Fruit fly (Drosophila melanogaster) whole organism, embryonic: ENCODE results near the gene CG12974.
A peak's percentile ranks its signal among the peaks of the same experiment; 100 is the strongest.

Experiments used
- Antp ChIP-seq: fragments of 200-800 bp; sonication (Bioruptor generic); optimal IDR thresholded peaks from 3 replicates; lab custom pipeline; 2016; ENCODE audit warnings: missing biosample characterization, missing genetic modification characterization
- CG10321 ChIP-seq: fragments of 200-800 bp; sonication (Bioruptor generic); IDR thresholded peaks from 2 replicates; pipeline ENCODE4 v1.3.6; 2022; ENCODE audit warnings: missing biosample characterization, missing genetic modification characterization
- CG11093 ChIP-seq: fragments of 200-800 bp; sonication (Bioruptor generic); IDR thresholded peaks from 3 replicates; pipeline ENCODE4 v1.3.6; 2022; ENCODE audit warnings: missing biosample characterization, missing genetic modification characterization
- CG11456 ChIP-seq: fragments of 200-800 bp; sonication (Bioruptor generic); IDR thresholded peaks from 3 replicates; pipeline ENCODE4 v1.3.6; 2022; ENCODE audit warnings: missing biosample characterization, missing genetic modification characterization
- CG11695 ChIP-seq: fragments of 200-800 bp; sonication (Bioruptor generic); IDR thresholded peaks from 3 replicates; pipeline ENCODE4 v1.3.6; 2022; ENCODE audit warnings: missing biosample characterization, missing genetic modification characterization
- CG13894 ChIP-seq: fragments of 200-800 bp; sonication (Bioruptor generic); optimal IDR thresholded peaks from 3 replicates; lab custom pipeline; 2018; ENCODE audit warnings: missing biosample characterization, mild to moderate bottlenecking, missing genetic modification characterization, moderate library complexity
- CG14014 ChIP-seq: fragments of 200-800 bp; sonication (Bioruptor generic); IDR thresholded peaks from 2 replicates; pipeline ENCODE4 v1.3.6; 2022; ENCODE audit warnings: missing biosample characterization, missing genetic modification characterization
- CG17385 ChIP-seq: fragments of 200-800 bp; sonication (Bioruptor generic); optimal IDR thresholded peaks from 3 replicates; lab custom pipeline; 2018; ENCODE audit warnings: missing biosample characterization, mild to moderate bottlenecking, missing genetic modification characterization
- CG17829 ChIP-seq: fragments of 200-800 bp; optimal IDR thresholded peaks from 2 replicates; lab custom pipeline; 2019; ENCODE audit warnings: missing biosample characterization, mild to moderate bottlenecking, missing genetic modification characterization, moderate library complexity
- CG2129 ChIP-seq: fragments of 200-800 bp; sonication (Bioruptor generic); IDR thresholded peaks from 2 replicates; pipeline ENCODE4 v1.3.6; 2022; ENCODE audit warnings: missing biosample characterization, missing genetic modification characterization; ENCODE audit not compliant: partially characterized antibody
- CG32532 ChIP-seq: fragments of 200-800 bp; sonication (Bioruptor generic); IDR thresholded peaks from 2 replicates; pipeline ENCODE4 v1.3.6; 2022; ENCODE audit warnings: missing biosample characterization, missing genetic modification characterization
- CG32772 ChIP-seq: fragments of 200-800 bp; sonication (Bioruptor generic); IDR thresholded peaks from 2 replicates; pipeline ENCODE4 v1.3.6; 2022; ENCODE audit warnings: missing biosample characterization, missing genetic modification characterization
- CG3281 ChIP-seq: fragments of 200-800 bp; sonication (Bioruptor generic); optimal IDR thresholded peaks from 3 replicates; lab custom pipeline; 2017; ENCODE audit warnings: missing biosample characterization, mild to moderate bottlenecking, missing genetic modification characterization
- CG3995 ChIP-seq: fragments of 200-800 bp; sonication (Bioruptor generic); optimal IDR thresholded peaks from 3 replicates; lab custom pipeline; 2016; ENCODE audit warnings: missing biosample characterization, missing genetic modification characterization
- CG6683 ChIP-seq: fragments of 200-800 bp; sonication (Bioruptor generic); optimal IDR thresholded peaks from 2 replicates; lab custom pipeline; 2017; ENCODE audit warnings: missing biosample characterization, mild to moderate bottlenecking, missing genetic modification characterization, missing genetic modification reagents
- CG6813 ChIP-seq: fragments of 200-800 bp; sonication (Bioruptor generic); optimal IDR thresholded peaks from 2 replicates; lab custom pipeline; 2017; ENCODE audit warnings: missing biosample characterization, missing genetic modification characterization, mild to moderate bottlenecking, moderate library complexity, missing genetic modification reagents
- CG7745 ChIP-seq: fragments of 200-800 bp; sonication (Bioruptor generic); optimal IDR thresholded peaks from 2 replicates; lab custom pipeline; 2018; ENCODE audit warnings: missing biosample characterization, mild to moderate bottlenecking, missing genetic modification characterization, moderate library complexity
- CG7786 ChIP-seq: fragments of 200-800 bp; sonication (Bioruptor generic); optimal IDR thresholded peaks from 2 replicates; lab custom pipeline; 2016; ENCODE audit warnings: missing biosample characterization, missing genetic modification characterization
- CG8281 ChIP-seq: fragments of 200-800 bp; sonication (Bioruptor generic); optimal IDR thresholded peaks from 2 replicates; lab custom pipeline; 2018; ENCODE audit warnings: missing biosample characterization, mild to moderate bottlenecking, missing genetic modification characterization, moderate library complexity
- CG9609 ChIP-seq: fragments of 200-800 bp; sonication (Bioruptor generic); optimal IDR thresholded peaks from 3 replicates; lab custom pipeline; 2016; ENCODE audit warnings: missing biosample characterization, missing genetic modification characterization
- CG9932 ChIP-seq: fragments of 200-800 bp; sonication (Bioruptor generic); IDR thresholded peaks from 2 replicates; pipeline ENCODE4 v1.3.6; 2022; ENCODE audit warnings: missing biosample characterization, missing genetic modification characterization
- CTCF ChIP-seq: fragments of 200-800 bp; sonication (Bioruptor generic); optimal IDR thresholded peaks from 2 replicates; lab custom pipeline; 2017; ENCODE audit warnings: missing biosample characterization, mild to moderate bottlenecking, missing genetic modification characterization, moderate library complexity
- Dbx ChIP-seq: fragments of 200-800 bp; sonication (Bioruptor generic); IDR thresholded peaks from 3 replicates; pipeline ENCODE4 v1.3.6; 2022; ENCODE audit warnings: missing biosample characterization, missing genetic modification characterization
- Dp ChIP-seq: fragments of 200-800 bp; sonication (Bioruptor generic); optimal IDR thresholded peaks from 2 replicates; lab custom pipeline; 2018; ENCODE audit warnings: missing biosample characterization, mild to moderate bottlenecking, missing genetic modification characterization, moderate library complexity
- ERR ChIP-seq: fragments of 200-800 bp; sonication (Bioruptor generic); optimal IDR thresholded peaks from 2 replicates; lab custom pipeline; 2016; ENCODE audit warnings: missing biosample characterization, missing genetic modification characterization
- Hey ChIP-seq: fragments of 200-800 bp; sonication (Bioruptor generic); optimal IDR thresholded peaks from 3 replicates; lab custom pipeline; 2018; ENCODE audit warnings: missing biosample characterization, mild to moderate bottlenecking, missing genetic modification characterization
- Hmr ChIP-seq: fragments of 200-800 bp; sonication (Bioruptor generic); optimal IDR thresholded peaks from 3 replicates; lab custom pipeline; 2017; ENCODE audit warnings: mild to moderate bottlenecking, missing biosample characterization, missing genetic modification reagents, missing genetic modification characterization
- Med ChIP-seq: fragments of 200-800 bp; sonication (Bioruptor generic); peaks from one replicate; lab custom pipeline; 2016; ENCODE audit warnings: missing biosample characterization, missing genetic modification characterization, mild to moderate bottlenecking, inconsistent platforms, moderate library complexity
- Mrtf ChIP-seq: fragments of 200-800 bp; sonication (Bioruptor generic); IDR thresholded peaks from 3 replicates; pipeline ENCODE4 v1.3.6; 2022; ENCODE audit warnings: missing biosample characterization, missing genetic modification characterization
- Myb ChIP-seq: fragments of 200-800 bp; sonication (Bioruptor generic); optimal IDR thresholded peaks from 2 replicates; lab custom pipeline; 2016; ENCODE audit warnings: missing biosample characterization, missing genetic modification characterization
- Rfx ChIP-seq: fragments of 200-800 bp; sonication (Bioruptor generic); IDR thresholded peaks from 2 replicates; pipeline ENCODE4 v1.3.6; 2022; ENCODE audit warnings: missing biosample characterization, missing genetic modification characterization
- Six4 ChIP-seq: fragments of 200-800 bp; sonication (Bioruptor generic); optimal IDR thresholded peaks from 2 replicates; lab custom pipeline; 2016; ENCODE audit warnings: missing biosample characterization, missing genetic modification characterization
- Sry-β ChIP-seq: fragments of 200-800 bp; sonication (Bioruptor generic); optimal IDR thresholded peaks from 2 replicates; lab custom pipeline; 2018; ENCODE audit warnings: missing biosample characterization, mild to moderate bottlenecking, missing genetic modification characterization, moderate library complexity
- Stat92E ChIP-seq, 3 experiments: fragments of >200 bp in 2 of 3; fragments of 200-800 bp in 1 of 3; sonication (Bioruptor generic) in 1 of 3; optimal IDR thresholded peaks; 2 replicates each; lab custom pipeline; 2017 to 2019; ENCODE audit warnings: missing biosample characterization in 3 of 3, missing genetic modification characterization in 3 of 3, mild to moderate bottlenecking in 1 of 3, moderate library complexity in 1 of 3
- Trl ChIP-seq, 3 experiments: fragments of >200 bp in 2 of 3; fragments of 200-800 bp in 1 of 3; sonication (Bioruptor generic) in 1 of 3; optimal IDR thresholded peaks; 2 replicates in 1 of 3; 3 replicates in 2 of 3; lab custom pipeline; 2016 to 2017; ENCODE audit warnings: missing biosample characterization in 1 of 3, missing genetic modification characterization in 1 of 3
- bigmax ChIP-seq: fragments of 200-800 bp; sonication (Bioruptor generic); optimal IDR thresholded peaks from 2 replicates; lab custom pipeline; 2018; ENCODE audit warnings: missing biosample characterization, mild to moderate bottlenecking, missing genetic modification characterization
- chinmo ChIP-seq: fragments of 200-800 bp; sonication (Bioruptor generic); IDR thresholded peaks from 4 replicates; pipeline ENCODE4 v1.3.6; 2022; ENCODE audit warnings: missing biosample characterization, missing genetic modification characterization; ENCODE audit not compliant: partially characterized antibody
- crol ChIP-seq: fragments of 200-800 bp; sonication (Bioruptor generic); IDR thresholded peaks from 2 replicates; pipeline ENCODE4 v1.3.6; 2022; ENCODE audit warnings: missing biosample characterization, missing genetic modification characterization
- ems ChIP-seq: fragments of 200-800 bp; sonication (Bioruptor generic); optimal IDR thresholded peaks from 3 replicates; lab custom pipeline; 2016; ENCODE audit warnings: missing biosample characterization, missing genetic modification characterization
- fd102C ChIP-seq: fragments of 200-800 bp; sonication (Bioruptor generic); optimal IDR thresholded peaks from 2 replicates; lab custom pipeline; 2018; ENCODE audit warnings: missing biosample characterization, mild to moderate bottlenecking, missing genetic modification characterization, moderate library complexity
- grn ChIP-seq: fragments of 200-800 bp; sonication (Bioruptor generic); optimal IDR thresholded peaks from 3 replicates; lab custom pipeline; 2017; ENCODE audit warnings: missing biosample characterization, missing genetic modification characterization
- her ChIP-seq: fragments of 200-800 bp; sonication (Bioruptor generic); optimal IDR thresholded peaks from 2 replicates; lab custom pipeline; 2016; ENCODE audit warnings: missing biosample characterization, missing genetic modification characterization
- kay ChIP-seq: fragments of 200-800 bp; sonication (Bioruptor generic); optimal IDR thresholded peaks from 2 replicates; lab custom pipeline; 2016; ENCODE audit warnings: missing biosample characterization, missing genetic modification characterization
- pros ChIP-seq: fragments of 200-800 bp; sonication (Bioruptor generic); optimal IDR thresholded peaks from 3 replicates; lab custom pipeline; 2019; ENCODE audit warnings: missing biosample characterization, mild to moderate bottlenecking, missing genetic modification characterization, moderate library complexity
- pum ChIP-seq: fragments of 200-800 bp; sonication (Bioruptor generic); optimal IDR thresholded peaks from 2 replicates; lab custom pipeline; 2016; ENCODE audit warnings: missing biosample characterization, missing genetic modification characterization
- shn ChIP-seq: fragments of 200-800 bp; sonication (Bioruptor generic); optimal IDR thresholded peaks from 3 replicates; lab custom pipeline; 2016; ENCODE audit warnings: missing biosample characterization, missing genetic modification characterization
- slbo ChIP-seq: fragments of 200-800 bp; sonication (Bioruptor generic); IDR thresholded peaks from 2 replicates; pipeline ENCODE4 v1.3.6; 2022; ENCODE audit warnings: missing biosample characterization, missing genetic modification characterization
- stc ChIP-seq: fragments of 200-800 bp; sonication (Bioruptor generic); IDR thresholded peaks from 2 replicates; pipeline ENCODE4 v1.3.6; 2022; ENCODE audit warnings: missing biosample characterization, missing genetic modification characterization
- z ChIP-seq: fragments of 200-800 bp; sonication (Bioruptor generic); IDR thresholded peaks from 3 replicates; pipeline ENCODE4 v1.3.6; 2022; ENCODE audit warnings: missing biosample characterization, missing genetic modification characterization

CG12974 gene

DNA sequence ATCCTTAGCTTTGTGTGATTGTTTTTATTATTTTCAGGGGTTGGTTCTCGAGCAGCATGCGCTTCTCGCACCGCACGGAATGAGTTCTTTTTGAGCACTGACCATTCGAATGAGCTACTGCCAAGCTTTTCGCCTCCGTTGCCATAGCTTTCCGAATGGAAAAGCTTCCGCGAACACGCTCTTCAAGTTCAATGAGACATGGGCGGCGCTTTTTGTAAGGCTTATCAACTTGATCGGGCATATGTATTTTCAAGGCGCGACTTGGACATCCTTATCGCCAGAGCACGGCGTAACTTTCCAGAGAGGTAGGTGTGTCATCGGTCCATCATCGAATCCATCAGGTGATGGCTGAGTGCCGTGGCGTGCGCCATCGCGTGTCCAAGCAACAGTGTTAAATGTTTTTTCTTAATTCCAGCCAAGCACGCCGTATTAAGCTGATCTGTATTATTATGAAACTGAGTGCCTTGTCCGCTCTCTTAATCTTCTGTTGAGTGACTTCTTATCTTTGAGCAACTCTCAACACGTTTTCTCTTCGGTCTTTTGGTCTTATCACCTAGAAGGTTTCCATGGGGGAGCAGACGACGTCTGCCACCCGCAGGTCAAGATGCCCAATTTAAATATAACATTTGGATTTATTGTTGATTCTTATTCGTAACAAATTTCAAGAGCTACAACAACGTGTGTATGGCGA, 5.7 kb downstream of the CG12974 start, which contains the start of gene AcCoAS (continued):
- TF ChIP-seq CG11093 (GFP tag; lab: Robert Waterston, UW) (no peak), pum (GFP tag; lab: Kevin White, UChicago) (no peak), Dbx (GFP tag; lab: Robert Waterston, UW) (peak; percentile 62; the same call in 2 of the 3 replicates), chinmo (GFP tag; lab: Robert Waterston, UW) (peak; percentile 81; the same call in 2 of the 4 replicates), CG11456 (GFP tag; lab: Robert Waterston, UW) (0 out of 3 replicates have a peak, but pooled peaks have one; percentile 59), fd102C (no peak), CG10321 (GFP tag; lab: Robert Waterston, UW) (no peak), CG32772 (no peak), CG3281 (peak; percentile 59), ems (GFP tag; lab: Kevin White, UChicago) (peak; percentile 9), CG8281 (tag; lab: Kevin White, UChicago) (no peak), CG14014 (peak; percentile 50; the same call in 1 of the 2 replicates), CG3995 (GFP tag; lab: Kevin White, UChicago) (no peak), z (GFP tag; lab: Robert Waterston, UW) (peak; percentile 88), CG9932 (GFP tag; lab: Robert Waterston, UW) (peak; percentile 56; the same call in 1 of the 2 replicates), Dp (no peak), Mrtf (GFP tag; lab: Robert Waterston, UW) (no peak), Rfx (GFP tag; lab: Robert Waterston, UW) (peak; percentile 76), CG7745 (tag; lab: Kevin White, UChicago) (no peak), grn (GFP tag; lab: Kevin White, UChicago) (peak; percentile 91), Antp (peak; percentile 7), CG7786 (GFP tag; lab: Kevin White, UChicago) (peak; percentile 58), stc (0 out of 2 replicates have a peak, but pooled peaks have one; percentile 35), CG17829 (tag; lab: Kevin White, UChicago) (no peak), CG9609 (no peak), slbo (GFP tag; lab: Robert Waterston, UW) (0 out of 2 replicates have a peak, but pooled peaks have one; percentile 19), pros (GFP tag; lab: Kevin White, UChicago) (peak; percentile 56), CG32532 (peak; percentile 59; the same call in 1 of the 2 replicates), CG2129 (GFP tag; lab: Robert Waterston, UW) (no peak), Six4 (no peak), CG11695 (GFP tag; lab: Robert Waterston, UW) (0 out of 3 replicates have a peak, but pooled peaks have one; percentile 29), Stat92E (GFP tag; optimal IDR thresholded peaks at IDR 0.05; lab: Kevin White, UChicago) (no peak), ERR (GFP tag; lab: Kevin White, UChicago) (peak; percentile 64), Med (GFP tag; lab: Kevin White, UChicago) (peak; percentile 93), Myb (GFP tag; lab: Kevin White, UChicago) (peak; percentile 3), Trl (optimal IDR thresholded peaks at IDR 0.05; lab: Kevin White, UChicago) (peak in 1 of 2 experiments; percentile 61), Trl (GFP tag; optimal IDR thresholded peaks at IDR 0.05; lab: Kevin White, UChicago) (peak; percentile 8), bigmax (GFP tag; lab: Kevin White, UChicago) (no peak), CG13894 (peak; percentile 85), crol (GFP tag; lab: Robert Waterston, UW) (no peak), CTCF (GFP tag; lab: Kevin White, UChicago) (peak; percentile 53), CG6683 (GFP tag; lab: Kevin White, UChicago) (peak; percentile 6), Hey (tag; lab: Kevin White, UChicago) (peak; percentile 27), CG17385 (GFP tag; lab: Kevin White, UChicago) (peak; percentile 29), her (GFP tag; lab: Kevin White, UChicago) (peak; percentile 36), Sry-β (no peak), kay (peak; percentile 46), shn (GFP tag; lab: Kevin White, UChicago) (no peak), Hmr (peak; percentile 32), CG6813 (GFP tag; lab: Kevin White, UChicago) (peak; percentile 9)
